Worm (Caenorhabditis elegans): Measurements from ENCODE around the gene R11G10.4.
A peak's percentile ranks its signal among the peaks of the same experiment; 100 is the strongest.

The R11G10.4 gene

ce11 chrV:13506321-13506720 lies at the start of gene R11G10.4:
TSS of gene R11G10.4 (plus strand) at chrV:13506621.
- no peak for TF ChIP-seq unc-98 (GFP tag; IDR thresholded peaks at IDR 0.05)
- TF ChIP-seq nhr-85 (tag) = no peak
- no peak for TF ChIP-seq nhr-20 (tag; optimal IDR thresholded peaks at IDR 0.05)
- TF ChIP-seq ama-1 (optimal IDR thresholded peaks at IDR 0.05) = no peak
- no peak for TF ChIP-seq fkh-4 (tag; optimal IDR thresholded peaks at IDR 0.05; ENCODE audit: borderline replicate concordance)
- TF ChIP-seq zip-4 (GFP tag; optimal IDR thresholded peaks at IDR 0.05) = no peak
- TF ChIP-seq unc-86 (tag; optimal IDR thresholded peaks at IDR 0.05) = no peak
- no peak for TF ChIP-seq aly-2 (tag; optimal IDR thresholded peaks at IDR 0.05)
- TF ChIP-seq tlp-1 (tag; optimal IDR thresholded peaks at IDR 0.05) = no peak
- TF ChIP-seq ces-1 (GFP tag; optimal IDR thresholded peaks at IDR 0.05) = no peak
- no peak for TF ChIP-seq fos-1 (tag; optimal IDR thresholded peaks at IDR 0.05)
- TF ChIP-seq Y116A8C.19 (tag; optimal IDR thresholded peaks at IDR 0.05; ENCODE audit: borderline replicate concordance) = no peak
- TF ChIP-seq snpc-4 (tag; optimal IDR thresholded peaks at IDR 0.05) = no peak
- no peak for TF ChIP-seq lin-35 (GFP tag; optimal IDR thresholded peaks at IDR 0.05)
- no peak for TF ChIP-seq ets-5 (GFP tag; IDR thresholded peaks at IDR 0.05)
- no peak for TF ChIP-seq unc-62 (GFP tag; optimal IDR thresholded peaks at IDR 0.05)
- no peak for TF ChIP-seq ztf-11 (tag; optimal IDR thresholded peaks at IDR 0.05)

- peak; percentile 47 for TF ChIP-seq unc-130 (tag; optimal IDR thresholded peaks at IDR 0.05)
- TF ChIP-seq dpl-1 (GFP tag; optimal IDR thresholded peaks at IDR 0.05) = peak in 2 of 3 experiments; percentile 55 to 61
- peak; percentile 25 for TF ChIP-seq nhr-71 (tag; optimal IDR thresholded peaks at IDR 0.05)
- TF ChIP-seq efl-1 (optimal IDR thresholded peaks at IDR 0.05) = peak; percentile 5 to 37
- TF ChIP-seq efl-1 (GFP tag; optimal IDR thresholded peaks at IDR 0.05 in 1 of 2) = peak; percentile 36 to 43
- TF ChIP-seq nhr-85 (tag) = no peak
- TF ChIP-seq pag-3 (tag; optimal IDR thresholded peaks at IDR 0.05; ENCODE audit: borderline replicate concordance, insufficient read depth) = no peak
- TF ChIP-seq snu-23 (GFP tag; optimal IDR thresholded peaks at IDR 0.05) = peak; percentile 47
- TF ChIP-seq mdl-1 (tag; optimal IDR thresholded peaks at IDR 0.05) = peak in 1 of 2 experiments; percentile 2
- no peak for TF ChIP-seq mep-1 (tag; optimal IDR thresholded peaks at IDR 0.05)
- no peak for TF ChIP-seq nhr-19 (GFP tag; conservative IDR thresholded peaks at IDR 0.05)
- TF ChIP-seq elt-2 (tag; optimal IDR thresholded peaks at IDR 0.05) = no peak
- peak; percentile 46 for TF ChIP-seq C16A3.4 (tag; optimal IDR thresholded peaks at IDR 0.05)
- peak; percentile 29 for TF ChIP-seq rnt-1 (tag; optimal IDR thresholded peaks at IDR 0.05)
- no peak for TF ChIP-seq unc-62 (GFP tag; optimal IDR thresholded peaks at IDR 0.05)
- TF ChIP-seq ceh-82 (tag; optimal IDR thresholded peaks at IDR 0.05) = peak in 1 of 3 experiments; percentile 8
- TF ChIP-seq zag-1 (tag; optimal IDR thresholded peaks at IDR 0.05) = no peak
- TF ChIP-seq ztf-4 (tag; optimal IDR thresholded peaks at IDR 0.05) = no peak
- no peak for TF ChIP-seq lin-15B (tag; optimal IDR thresholded peaks at IDR 0.05)
- peak; percentile 20 to 45 for TF ChIP-seq lsy-2 (tag; optimal IDR thresholded peaks at IDR 0.05)
- TF ChIP-seq zip-4 (GFP tag; optimal IDR thresholded peaks at IDR 0.05) = no peak
- no peak for TF ChIP-seq tlp-1 (tag; optimal IDR thresholded peaks at IDR 0.05)
- TF ChIP-seq F16B12.6 (tag; optimal IDR thresholded peaks at IDR 0.05) = peak; percentile 90
- TF ChIP-seq lin-35 (GFP tag; optimal IDR thresholded peaks at IDR 0.05) = peak; percentile 26 to 59
- TF ChIP-seq mab-9 (GFP tag; IDR thresholded peaks at IDR 0.05) = no peak
- peak; percentile 26 for TF ChIP-seq blmp-1 (tag; optimal IDR thresholded peaks at IDR 0.05)
Measured at ce11 chrV:13457858-13458257, 48.6 kb upstream of the R11G10.4 start, which contains the start of gene F25H9.2. TSS of gene F25H9.2 (plus strand) at chrV:13458083.

ce11 chrV:13459323-13459722 lies 47.1 kb upstream of the R11G10.4 start, which contains the start of gene bath-39:
TSS of gene bath-39 (plus strand) at chrV:13459459.
- TF ChIP-seq nhr-28 (tag; optimal IDR thresholded peaks at IDR 0.05) (no peak), sup-37 (GFP tag; optimal IDR thresholded peaks at IDR 0.05) (no peak), nhr-237 (tag; optimal IDR thresholded peaks at IDR 0.05) (no peak), aha-1 (tag; optimal IDR thresholded peaks at IDR 0.05) (no peak), elt-2 (tag; optimal IDR thresholded peaks at IDR 0.05) (no peak), unc-98 (GFP tag; IDR thresholded peaks at IDR 0.05) (no peak), efl-1 (optimal IDR thresholded peaks at IDR 0.05) (peak in 1 of 2 experiments; percentile 28), efl-1 (GFP tag; optimal IDR thresholded peaks at IDR 0.05 in 1 of 2) (peak; percentile 19 to 84), blmp-1 (tag; optimal IDR thresholded peaks at IDR 0.05) (peak; percentile 22), xbp-1 (tag; optimal IDR thresholded peaks at IDR 0.05) (no peak), ceh-88 (GFP tag; IDR thresholded peaks at IDR 0.05) (no peak), nhr-11 (tag; optimal IDR thresholded peaks at IDR 0.05) (no peak), isw-1 (GFP tag; IDR thresholded peaks at IDR 0.05) (no peak), lin-35 (GFP tag; optimal IDR thresholded peaks at IDR 0.05) (peak; percentile 18 to 35), C34B4.2 (tag; optimal IDR thresholded peaks at IDR 0.05) (no peak), efl-3 (GFP tag; optimal IDR thresholded peaks at IDR 0.05) (no peak), ceh-63 (GFP tag; optimal IDR thresholded peaks at IDR 0.05) (no peak), lin-15B (tag; optimal IDR thresholded peaks at IDR 0.05) (peak; percentile 1), mef-2 (tag; optimal IDR thresholded peaks at IDR 0.05) (no peak), lsy-2 (tag; optimal IDR thresholded peaks at IDR 0.05) (peak in 1 of 2 experiments; percentile 40), nhr-84 (tag; optimal IDR thresholded peaks at IDR 0.05) (no peak), unc-30 (tag; optimal IDR thresholded peaks at IDR 0.05) (no peak)
